Worm (Caenorhabditis elegans) whole organism, L4/young adult: ENCODE results near the gene nspc-7.

Source experiments
- W03F9.2 ChIP-seq: fragments of 150-350 bp; optimal IDR thresholded peaks from 2 replicates; lab custom pipeline; 2014; ENCODE audit warnings: missing biosample characterization, missing genetic modification characterization
- dao-5 ChIP-seq: sonication (generic microtip); optimal IDR thresholded peaks from 2 replicates; lab custom pipeline; 2016; ENCODE audit warnings: missing genotype, missing genetic modification characterization, moderate library complexity, missing compliant biosample characterization

DNA sequence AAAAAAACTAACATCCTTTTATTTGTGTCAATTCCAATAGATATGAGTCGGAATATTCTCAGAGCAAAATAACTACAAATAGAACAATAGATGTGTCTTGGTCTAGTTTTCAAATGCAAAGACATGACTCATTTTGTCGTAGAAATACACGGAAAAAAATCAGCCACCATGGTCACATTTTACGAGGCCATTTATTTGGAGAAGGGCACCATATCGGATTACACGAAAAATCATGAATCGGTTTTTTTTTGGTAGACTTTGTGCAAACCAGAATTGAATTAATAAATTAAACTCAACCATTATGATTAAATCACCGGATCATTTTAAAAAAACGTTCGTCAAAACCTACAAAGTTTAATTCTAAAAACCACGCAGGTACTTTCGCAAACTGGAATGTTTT, 21.3 kb upstream of the nspc-7 start, which contains the start of gene H03E18.2:
- no peak for TF ChIP-seq dao-5 (tag; lab: Kevin White, UChicago)
- TF ChIP-seq W03F9.2: no peak
